Fruit fly (Drosophila melanogaster): ENCODE results near the gene bond.

DNA sequence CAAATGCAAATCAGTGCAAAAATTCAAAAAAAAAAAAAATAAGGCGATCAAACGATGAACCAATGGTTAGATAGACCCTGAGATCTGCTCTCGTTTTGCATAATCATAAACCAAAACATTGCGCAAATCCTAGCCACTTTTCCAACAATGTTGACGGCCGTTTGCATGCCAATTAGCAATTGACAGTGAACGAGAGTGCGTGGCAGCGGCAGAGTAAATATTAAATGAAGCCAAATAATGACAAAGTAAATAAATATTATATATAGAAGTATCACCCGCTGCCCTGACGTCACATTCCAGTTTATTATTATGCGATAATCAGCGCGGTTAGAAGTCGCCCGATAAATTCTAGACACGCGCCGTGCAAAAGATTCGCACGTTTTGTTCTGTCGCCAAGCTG lies 14.5 kb upstream of the bond start:
- no peak for TF ChIP-seq Sin3A (optimal IDR thresholded peaks at IDR 0.05)
- no peak for TF ChIP-seq h (optimal IDR thresholded peaks at IDR 0.05)
- no peak for TF ChIP-seq Myc (optimal IDR thresholded peaks at IDR 0.05)

All from Kc167 (cell line).